Worm (Caenorhabditis elegans) whole organism, dauer: Measurements from ENCODE around the gene cgef-1.

Experiments
- unc-62 ChIP-seq: sonication (generic microtip); optimal IDR thresholded peaks from 2 replicates; lab custom pipeline; 2017; ENCODE audit warnings: missing biosample characterization, missing genetic modification reagents, missing genetic modification characterization

The cgef-1 gene

ce11 chrX:2809611-2810010 is 37.8 kb downstream of the cgef-1 start, which contains the start of gene C14A11.9:
C14A11.9 (minus strand) TSS chrX:2809637.
- TF ChIP-seq unc-62 (GFP tag; lab: Kevin White, UChicago), result no peak

ce11 chrX:2814097-2814720 is 42.4 kb downstream of the cgef-1 start, which contains the start of gene C14A11.6:
C14A11.6 (minus strand) TSS chrX:2814147.
- no peak for TF ChIP-seq unc-62 (GFP tag; lab: Kevin White, UChicago)

- TF ChIP-seq unc-62 (GFP tag; lab: Kevin White, UChicago), result no peak
These were observed 47.1 kb downstream of the cgef-1 start for ce11 chrX:2818899-2819298.

ce11 chrX:2819747-2820146 is 47.9 kb downstream of the cgef-1 start:
- TF ChIP-seq unc-62 (GFP tag; lab: Kevin White, UChicago), result no peak

ce11 chrX:2820148-2820547 is 48.3 kb downstream of the cgef-1 start, which contains the start of gene tsp-6:
tsp-6 (plus strand) TSS chrX:2820448.
- no peak for TF ChIP-seq unc-62 (GFP tag; lab: Kevin White, UChicago)

ce11 chrX:2826337-2826736 is 54.5 kb downstream of the cgef-1 start:
- no peak for TF ChIP-seq unc-62 (GFP tag; lab: Kevin White, UChicago)

- TF ChIP-seq unc-62 (GFP tag; lab: Kevin White, UChicago), result no peak
These were observed 55.9 kb downstream of the cgef-1 start, which contains the start of gene ssr-2 for ce11 chrX:2827702-2828182. ssr-2 (minus strand) TSS chrX:2827752.

ce11 chrX:2836770-2837169 is 64.9 kb downstream of the cgef-1 start:
- TF ChIP-seq unc-62 (GFP tag; lab: Kevin White, UChicago), result no peak

- no peak for TF ChIP-seq unc-62 (GFP tag; lab: Kevin White, UChicago)
These were observed 65.6 kb downstream of the cgef-1 start for ce11 chrX:2837477-2837876.

- TF ChIP-seq unc-62 (GFP tag; lab: Kevin White, UChicago), result no peak
These were observed 66.8 kb downstream of the cgef-1 start for ce11 chrX:2838619-2839018.

ce11 chrX:2840287-2840686 is 68.4 kb downstream of the cgef-1 start, which contains the start of gene Y71H10B.1:
Y71H10B.1 (minus strand) TSS chrX:2840292.
- TF ChIP-seq unc-62 (GFP tag; lab: Kevin White, UChicago), result no peak

ce11 chrX:2841754-2842153 is 69.9 kb downstream of the cgef-1 start:
- TF ChIP-seq unc-62 (GFP tag; lab: Kevin White, UChicago), result no peak

- TF ChIP-seq unc-62 (GFP tag; lab: Kevin White, UChicago), result no peak
These were observed 71.7 kb downstream of the cgef-1 start for ce11 chrX:2843508-2843907.
